Worm (Caenorhabditis elegans): Measurements from ENCODE around the gene sms-2.

The sms-2 gene

DNA sequence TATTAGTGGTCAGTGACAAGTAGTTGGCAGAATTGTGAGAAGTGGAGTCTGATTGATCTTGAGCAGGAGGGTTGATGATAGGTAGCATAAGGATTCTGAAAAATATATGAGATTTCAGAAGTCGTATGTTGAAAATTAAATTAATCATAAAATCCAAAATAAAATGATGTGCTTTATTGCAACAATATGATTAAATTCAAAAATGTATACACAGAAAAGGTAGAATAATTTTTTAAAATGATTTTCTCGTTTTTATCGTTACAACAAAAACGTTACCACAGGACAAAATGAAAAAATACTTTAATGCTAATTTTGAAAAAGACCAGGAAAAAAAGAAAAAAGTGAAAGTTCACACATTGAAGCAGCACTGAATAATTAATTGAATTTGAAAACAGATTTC is 46.2 kb downstream of the sms-2 start, which contains the start of gene ZC13.10:
ZC13.10 (minus strand) TSS at position 101 of the 400 bp plus-strand sequence.
- TF ChIP-seq unc-62 (GFP tag; optimal IDR thresholded peaks at IDR 0.05) = no peak

DNA sequence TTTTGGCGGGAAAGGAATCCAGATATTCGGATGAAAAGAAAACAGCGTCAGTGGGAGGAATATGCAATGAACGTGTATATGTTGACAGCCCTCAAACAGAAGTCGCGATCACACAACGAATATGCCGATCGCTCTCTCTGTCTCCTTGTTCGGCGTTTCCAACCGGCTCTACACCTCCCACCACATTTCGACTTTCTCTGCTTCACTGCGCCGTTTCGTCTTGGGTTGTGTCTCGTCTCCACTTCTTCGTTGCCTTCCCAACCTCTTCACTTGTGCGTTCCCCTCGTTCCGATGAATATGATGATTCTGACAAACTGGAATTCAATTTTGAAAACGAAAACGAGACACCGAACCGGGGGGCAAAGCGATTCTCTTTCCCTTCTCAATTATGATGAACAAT is 50.7 kb downstream of the sms-2 start, which contains the start of gene mab-7:
mab-7 (minus strand) TSS at position 101 of the 400 bp plus-strand sequence.
- no peak for TF ChIP-seq unc-62 (GFP tag; optimal IDR thresholded peaks at IDR 0.05)
